Worm (Caenorhabditis elegans) whole organism, L4 larva: ENCODE results near the gene C17G10.6.

Experiments used
- aly-2 ChIP-seq: sonication (generic microtip); optimal IDR thresholded peaks from 2 replicates; lab custom pipeline; 2018; ENCODE audit warnings: missing biosample characterization, missing genetic modification characterization
- pha-4 ChIP-seq, 2 experiments: fragments of 150-350 bp in 1 of 2; fragments of 200-800 bp in 1 of 2; sonication (Bioruptor generic) in 1 of 2; IDR thresholded peaks in 1 of 2; optimal IDR thresholded peaks in 1 of 2; 2 replicates each; pipeline versions ENCODE4 v1.3.6 to Lab custom; 2014 to 2022; ENCODE audit warnings: missing genetic modification characterization in 2 of 2, missing genetic modification reagents in 2 of 2, missing biosample characterization in 1 of 2, missing compliant biosample characterization in 1 of 2
- pqm-1 ChIP-seq: sonication (generic microtip); optimal IDR thresholded peaks from 2 replicates; lab custom pipeline; 2017; ENCODE audit warnings: missing biosample characterization, missing genetic modification characterization
- snpc-4 ChIP-seq: fragments of 150-350 bp; optimal IDR thresholded peaks from 2 replicates; lab custom pipeline; 2014; ENCODE audit warnings: missing biosample characterization, missing genetic modification characterization
- tra-1 ChIP-seq: fragments of 200-800 bp; sonication (Bioruptor generic); IDR thresholded peaks from 2 replicates; pipeline ENCODE4 v1.3.6; 2022; ENCODE audit warnings: missing genetic modification reagents, missing genetic modification characterization, missing compliant biosample characterization
- unc-130 ChIP-seq: sonication (generic microtip); optimal IDR thresholded peaks from 2 replicates; lab custom pipeline; 2016; ENCODE audit warnings: missing genetic modification reagents, missing genetic modification characterization, missing compliant biosample characterization
- ztf-11 ChIP-seq: fragments of 150-350 bp; optimal IDR thresholded peaks from 2 replicates; lab custom pipeline; 2014; ENCODE audit warnings: missing biosample characterization, missing genetic modification characterization

- TF ChIP-seq pha-4 (GFP tag; IDR thresholded peaks at IDR 0.05; lab: Robert Waterston, UW), result no peak
- TF ChIP-seq pha-4 (tag; optimal IDR thresholded peaks at IDR 0.05; lab: Kevin White, UChicago), result no peak
- TF ChIP-seq snpc-4 (tag; lab: Kevin White, UChicago), result no peak
- no peak for TF ChIP-seq aly-2
- no peak for TF ChIP-seq tra-1 (GFP tag; lab: Robert Waterston, UW)
- TF ChIP-seq pqm-1 (tag; lab: Kevin White, UChicago), result no peak
- no peak for TF ChIP-seq ztf-11
- TF ChIP-seq unc-130, result no peak
Measured at ce11 chrII:5652334-5652733, 49.2 kb upstream of the C17G10.6 start, which contains the start of gene bli-2.
